Worm (Caenorhabditis elegans) whole organism, L3 larva: ENCODE results near the gene rps-18.

ENCODE experiments used
- R02D3.7 ChIP-seq: fragments of 150-350 bp; optimal IDR thresholded peaks from 2 replicates; lab custom pipeline; 2014; ENCODE audit warnings: missing biosample characterization, missing genetic modification characterization
- aly-2 ChIP-seq: fragments of 150-350 bp; optimal IDR thresholded peaks from 2 replicates; lab custom pipeline; 2014; ENCODE audit warnings: missing biosample characterization, missing genetic modification characterization
- ceh-16 ChIP-seq: sonication (generic microtip); optimal IDR thresholded peaks from 2 replicates; lab custom pipeline; 2017; ENCODE audit warnings: missing biosample characterization, missing genetic modification characterization
- ceh-28 ChIP-seq: fragments of 150-350 bp; optimal IDR thresholded peaks from 2 replicates; lab custom pipeline; 2014; ENCODE audit warnings: missing biosample characterization, missing genetic modification reagents, missing genetic modification characterization
- ceh-82 ChIP-seq: fragments of 150-350 bp; optimal IDR thresholded peaks from 2 replicates; lab custom pipeline; 2014; ENCODE audit warnings: missing biosample characterization, missing genetic modification characterization
- daf-12 ChIP-seq: fragments of 150-350 bp; optimal IDR thresholded peaks from 2 replicates; lab custom pipeline; 2014; ENCODE audit warnings: missing biosample characterization, missing genetic modification reagents, missing genetic modification characterization
- egl-27 ChIP-seq: sonication (generic microtip); optimal IDR thresholded peaks from 4 replicates; lab custom pipeline; 2017; ENCODE audit warnings: missing biosample characterization, missing genetic modification reagents, missing genetic modification characterization
- elt-1 ChIP-seq: fragments of 150-350 bp; optimal IDR thresholded peaks from 2 replicates; lab custom pipeline; 2014; ENCODE audit warnings: missing biosample characterization, missing genetic modification characterization
- elt-2 ChIP-seq: sonication (generic microtip); optimal IDR thresholded peaks from 2 replicates; lab custom pipeline; 2016; ENCODE audit warnings: missing genetic modification reagents, mild to moderate bottlenecking, missing genetic modification characterization, missing compliant biosample characterization
- elt-3 ChIP-seq, 3 experiments: fragments of 150-350 bp in 1 of 3; sonication (generic microtip) in 2 of 3; optimal IDR thresholded peaks; 2 replicates in 2 of 3; 4 replicates in 1 of 3; lab custom pipeline; 2014 to 2017; ENCODE audit warnings: missing biosample characterization in 3 of 3, missing genetic modification characterization in 3 of 3
- fkh-10 ChIP-seq: sonication (generic microtip); optimal IDR thresholded peaks from 2 replicates; lab custom pipeline; 2017; ENCODE audit warnings: missing biosample characterization, missing genetic modification reagents, missing genetic modification characterization
- fkh-2 ChIP-seq: fragments of 150-350 bp; optimal IDR thresholded peaks from 2 replicates; lab custom pipeline; 2014; ENCODE audit warnings: missing biosample characterization, missing genetic modification reagents, missing genetic modification characterization
- fos-1 ChIP-seq: fragments of 150-350 bp; optimal IDR thresholded peaks from 2 replicates; lab custom pipeline; 2014; ENCODE audit warnings: missing biosample characterization, missing genetic modification characterization
- hmg-11 ChIP-seq: sonication (generic microtip); optimal IDR thresholded peaks from 2 replicates; lab custom pipeline; 2016; ENCODE audit warnings: missing genetic modification characterization, missing compliant biosample characterization
- jun-1 ChIP-seq: fragments of 150-350 bp; optimal IDR thresholded peaks from 2 replicates; lab custom pipeline; 2014; ENCODE audit warnings: missing biosample characterization, missing genetic modification reagents, missing genetic modification characterization
- lin-15B ChIP-seq: fragments of 150-350 bp; optimal IDR thresholded peaks from 2 replicates; lab custom pipeline; 2014; ENCODE audit warnings: missing biosample characterization, missing genetic modification characterization
- lin-39 ChIP-seq: fragments of 150-350 bp; optimal IDR thresholded peaks from 2 replicates; lab custom pipeline; 2018; ENCODE audit warnings: missing biosample characterization, missing genetic modification reagents, missing genetic modification characterization
- lsy-12 ChIP-seq: sonication (generic microtip); optimal IDR thresholded peaks from 2 replicates; lab custom pipeline; 2016; ENCODE audit warnings: mild to moderate bottlenecking, missing genetic modification characterization, missing compliant biosample characterization
- mdl-1 ChIP-seq: fragments of 150-350 bp; optimal IDR thresholded peaks from 2 replicates; lab custom pipeline; 2014; ENCODE audit warnings: missing biosample characterization, missing genetic modification characterization
- mml-1 ChIP-seq: fragments of 150-350 bp; sonication (generic microtip); optimal IDR thresholded peaks from 3 replicates; lab custom pipeline; 2014; ENCODE audit warnings: missing biosample characterization, missing genetic modification characterization
- nfya-1 ChIP-seq: sonication (generic microtip); optimal IDR thresholded peaks from 2 replicates; lab custom pipeline; 2017; ENCODE audit warnings: missing genetic modification characterization, mild to moderate bottlenecking, missing compliant biosample characterization, antibody characterized with exemption, moderate library complexity; ENCODE audit not compliant: insufficient read depth
- nhr-11 ChIP-seq: fragments of 150-350 bp; optimal IDR thresholded peaks from 2 replicates; lab custom pipeline; 2014; ENCODE audit warnings: missing biosample characterization, missing genetic modification characterization
- nhr-23 ChIP-seq: fragments of 150-350 bp; optimal IDR thresholded peaks from 2 replicates; lab custom pipeline; 2014; ENCODE audit warnings: missing biosample characterization, missing genetic modification reagents, missing genetic modification characterization
- nhr-237 ChIP-seq: fragments of 150-350 bp; optimal IDR thresholded peaks from 2 replicates; lab custom pipeline; 2014; ENCODE audit warnings: missing biosample characterization, missing genetic modification characterization
- nhr-25 ChIP-seq: sonication (generic microtip); optimal IDR thresholded peaks from 2 replicates; lab custom pipeline; 2017; ENCODE audit warnings: missing biosample characterization, missing genetic modification characterization
- nhr-28 ChIP-seq: fragments of 150-350 bp; optimal IDR thresholded peaks from 2 replicates; lab custom pipeline; 2014; ENCODE audit warnings: missing biosample characterization, missing genetic modification characterization
- nhr-43 ChIP-seq: sonication (generic microtip); optimal IDR thresholded peaks from 2 replicates; lab custom pipeline; 2016; ENCODE audit warnings: mild to moderate bottlenecking, missing genetic modification characterization, missing compliant biosample characterization; ENCODE audit not compliant: poor library complexity, severe bottlenecking
- nhr-67 ChIP-seq: fragments of 150-350 bp; optimal IDR thresholded peaks from 2 replicates; lab custom pipeline; 2014; ENCODE audit warnings: missing biosample characterization, missing genetic modification characterization
- nhr-76 ChIP-seq: fragments of 150-350 bp; sonication (generic microtip); optimal IDR thresholded peaks from 5 replicates; lab custom pipeline; 2014; ENCODE audit warnings: missing biosample characterization, missing genetic modification characterization
- nhr-77 ChIP-seq: fragments of 150-350 bp; optimal IDR thresholded peaks from 2 replicates; lab custom pipeline; 2014; ENCODE audit warnings: missing biosample characterization, missing genetic modification characterization
- pha-4 ChIP-seq: fragments of 150-350 bp; optimal IDR thresholded peaks from 2 replicates; lab custom pipeline; 2014; ENCODE audit warnings: missing biosample characterization, missing genetic modification reagents, missing genetic modification characterization
- pqm-1 ChIP-seq: fragments of 150-350 bp; optimal IDR thresholded peaks from 2 replicates; lab custom pipeline; 2017; ENCODE audit warnings: missing biosample characterization, missing genetic modification characterization, inconsistent platforms
- snpc-4 ChIP-seq: fragments of 150-350 bp; optimal IDR thresholded peaks from 2 replicates; lab custom pipeline; 2014; ENCODE audit warnings: missing biosample characterization, missing genetic modification characterization
- tbx-2 ChIP-seq: sonication (generic microtip); optimal IDR thresholded peaks from 2 replicates; lab custom pipeline; 2016; ENCODE audit warnings: mild to moderate bottlenecking, missing genetic modification characterization, missing compliant biosample characterization
- unc-39 ChIP-seq: sonication (generic microtip); optimal IDR thresholded peaks from 4 replicates; lab custom pipeline; 2017; ENCODE audit warnings: missing biosample characterization, missing genetic modification characterization
- unc-62 ChIP-seq: fragments of 150-350 bp; sonication (generic microtip); optimal IDR thresholded peaks from 4 replicates; lab custom pipeline; 2014; ENCODE audit warnings: missing biosample characterization, missing genetic modification reagents, missing genetic modification characterization
- zag-1 ChIP-seq: fragments of 150-350 bp; optimal IDR thresholded peaks from 2 replicates; lab custom pipeline; 2014; ENCODE audit warnings: missing biosample characterization, missing genetic modification characterization

The rps-18 gene

ce11 chrIV:14863772-14864171 lies 38.3 kb downstream of the rps-18 start:
- TF ChIP-seq pqm-1 (tag; lab: Kevin White, UChicago) (no peak), lin-39 (tag; lab: Kevin White, UChicago) (no peak), lin-15B (tag; lab: Kevin White, UChicago) (no peak), jun-1 (tag; lab: Kevin White, UChicago) (no peak), zag-1 (no peak), egl-27 (tag; lab: Kevin White, UChicago) (no peak), hmg-11 (tag; lab: Kevin White, UChicago) (no peak), ceh-16 (tag; lab: Kevin White, UChicago) (no peak), fkh-10 (GFP tag; lab: Kevin White, UChicago) (no peak), aly-2 (tag; lab: Kevin White, UChicago) (no peak), nhr-28 (tag; lab: Kevin White, UChicago) (no peak), pha-4 (tag; lab: Kevin White, UChicago) (no peak), nfya-1 (tag; lab: Kevin White, UChicago) (no peak), nhr-76 (no peak), mml-1 (tag; lab: Kevin White, UChicago) (no peak)

DNA sequence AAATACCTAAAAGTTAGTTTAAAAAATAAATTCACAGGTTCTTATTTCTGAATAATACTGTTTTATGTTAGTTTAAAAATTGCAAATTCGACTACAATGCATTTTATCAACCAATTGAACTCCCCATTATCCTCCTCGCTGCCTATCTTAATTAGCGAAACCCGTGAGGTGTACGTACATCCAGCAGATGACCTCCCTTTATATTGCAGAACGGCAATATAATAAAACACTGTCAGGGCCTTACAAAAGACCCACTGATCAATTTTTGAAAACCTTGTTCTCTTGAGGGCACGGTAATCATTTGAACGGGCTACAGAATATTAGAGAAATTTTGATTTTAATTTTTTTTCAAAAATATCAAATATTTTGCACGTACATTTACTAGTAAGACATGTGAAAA lies 39.0 kb downstream of the rps-18 start:
- TF ChIP-seq snpc-4, result peak; percentile 8
- TF ChIP-seq daf-12 (tag; lab: Kevin White, UChicago), result no peak

- no peak for TF ChIP-seq unc-39
- TF ChIP-seq tbx-2, result no peak
- no peak for TF ChIP-seq lsy-12
- no peak for TF ChIP-seq aly-2 (tag; lab: Kevin White, UChicago)
- no peak for TF ChIP-seq mdl-1 (tag; lab: Kevin White, UChicago)
- no peak for TF ChIP-seq nhr-77 (tag; lab: Kevin White, UChicago)
- TF ChIP-seq unc-62 (GFP tag; lab: Kevin White, UChicago), result no peak
- no peak for TF ChIP-seq pqm-1 (tag; lab: Kevin White, UChicago)
- TF ChIP-seq elt-1 (tag; lab: Kevin White, UChicago), result no peak
- TF ChIP-seq ceh-16 (tag; lab: Kevin White, UChicago), result no peak
- TF ChIP-seq nhr-237, result no peak
- TF ChIP-seq fos-1, result no peak
- TF ChIP-seq ceh-82 (tag; lab: Kevin White, UChicago), result no peak
- no peak for TF ChIP-seq mml-1 (tag; lab: Kevin White, UChicago)
- TF ChIP-seq nhr-67 (tag; lab: Kevin White, UChicago), result no peak
- no peak for TF ChIP-seq jun-1 (tag; lab: Kevin White, UChicago)
- TF ChIP-seq snpc-4, result no peak
- no peak for TF ChIP-seq fkh-10 (GFP tag; lab: Kevin White, UChicago)
- no peak for TF ChIP-seq ceh-28 (tag; lab: Kevin White, UChicago)
- TF ChIP-seq nhr-11, result no peak
- TF ChIP-seq, all 47 proteins: peak for 0
These were observed 43.1 kb downstream of the rps-18 start for ce11 chrIV:14868560-14868959.

DNA sequence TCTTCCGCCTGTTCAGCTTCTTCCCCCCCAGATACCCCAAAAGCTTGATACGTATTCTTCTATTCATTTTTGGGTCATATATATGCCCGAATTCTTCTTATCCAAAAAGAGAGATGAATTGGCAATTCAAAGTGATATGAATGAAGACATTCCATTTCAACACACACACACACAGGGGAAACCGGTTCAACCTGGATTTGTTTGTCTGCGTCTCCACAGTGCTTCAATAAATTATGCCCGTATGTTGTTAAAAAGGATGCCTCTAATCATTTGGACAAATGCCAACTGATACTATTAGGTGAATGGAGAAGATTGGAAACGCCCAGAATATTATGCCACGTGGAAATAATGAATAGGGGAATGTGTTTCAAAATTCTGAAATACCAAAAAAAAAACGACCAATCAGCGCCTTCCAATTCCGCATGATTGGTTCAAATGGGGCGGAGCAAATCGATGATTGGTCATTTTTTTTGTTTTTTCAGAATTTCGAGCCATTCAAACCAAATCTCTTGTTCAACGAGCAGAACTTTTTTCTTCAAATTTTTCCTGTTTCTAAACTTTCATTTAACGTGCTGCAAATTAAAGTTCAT lies 44.5 kb downstream of the rps-18 start:
- peak; percentile 84 for TF ChIP-seq nhr-43 (tag; lab: Kevin White, UChicago)
- peak; percentile 85 for TF ChIP-seq nhr-23 (tag; lab: Kevin White, UChicago)
- TF ChIP-seq hmg-11 (tag; lab: Kevin White, UChicago), result no peak
- TF ChIP-seq elt-3 (tag; optimal IDR thresholded peaks at IDR 0.05; lab: Kevin White, UChicago), result peak in 2 of 3 experiments; percentile 19 to 56
- no peak for TF ChIP-seq nhr-11
- TF ChIP-seq nfya-1 (tag; lab: Kevin White, UChicago), result peak; percentile 91
- TF ChIP-seq nhr-25, result peak; percentile 82

- no peak for TF ChIP-seq fkh-2 (tag; lab: Kevin White, UChicago)
- no peak for TF ChIP-seq elt-2 (tag; lab: Kevin White, UChicago)
- TF ChIP-seq nfya-1 (tag; lab: Kevin White, UChicago), result peak; percentile 74
- no peak for TF ChIP-seq R02D3.7 (tag; lab: Kevin White, UChicago)
- peak; percentile 81 for TF ChIP-seq nhr-23 (tag; lab: Kevin White, UChicago)
- peak in 1 of 3 experiments; percentile 37 for TF ChIP-seq elt-3 (tag; optimal IDR thresholded peaks at IDR 0.05; lab: Kevin White, UChicago)
- TF ChIP-seq pha-4 (tag; lab: Kevin White, UChicago), result peak; percentile 61
- no peak for TF ChIP-seq pqm-1 (tag; lab: Kevin White, UChicago)
- TF ChIP-seq nhr-43 (tag; lab: Kevin White, UChicago), result peak; percentile 77
- peak; percentile 86 for TF ChIP-seq nhr-25
- TF ChIP-seq nhr-28 (tag; lab: Kevin White, UChicago), result no peak
- peak; percentile 14 for TF ChIP-seq tbx-2
- TF ChIP-seq hmg-11 (tag; lab: Kevin White, UChicago), result peak; percentile 56
- no peak for TF ChIP-seq snpc-4
- peak; percentile 21 for TF ChIP-seq jun-1 (tag; lab: Kevin White, UChicago)
- TF ChIP-seq ceh-28 (tag; lab: Kevin White, UChicago), result peak; percentile 5
- peak; percentile 43 for TF ChIP-seq lin-15B (tag; lab: Kevin White, UChicago)
- no peak for TF ChIP-seq lin-39 (tag; lab: Kevin White, UChicago)
These were observed 46.8 kb downstream of the rps-18 start for ce11 chrIV:14872320-14872719.
